Fruit fly (Drosophila melanogaster) whole organism, embryonic: Measurements from ENCODE around the gene fru.

Source experiments
- Ada2b ChIP-seq: fragments of 200-800 bp; sonication (Bioruptor generic); IDR thresholded peaks from 2 replicates; pipeline ENCODE4 v1.3.6; 2022; ENCODE audit warnings: missing biosample characterization, missing genetic modification characterization
- Aef1 ChIP-seq: fragments of 200-800 bp; sonication (Bioruptor generic); IDR thresholded peaks from 3 replicates; pipeline ENCODE4 v1.3.6; 2022; ENCODE audit warnings: missing biosample characterization, missing genetic modification characterization
- Awh ChIP-seq: fragments of 200-800 bp; sonication (Bioruptor generic); IDR thresholded peaks from 2 replicates; pipeline ENCODE4, ENCODE4 v1.3.6; 2022; ENCODE audit warnings: missing biosample characterization, missing genetic modification characterization
- BtbVII ChIP-seq: fragments of 200-800 bp; sonication (Bioruptor generic); optimal IDR thresholded peaks from 3 replicates; lab custom pipeline; 2017; ENCODE audit warnings: missing biosample characterization, mild to moderate bottlenecking, missing genetic modification characterization
- CG10147 ChIP-seq: fragments of 200-800 bp; sonication (Bioruptor generic); optimal IDR thresholded peaks from 2 replicates; lab custom pipeline; 2019; ENCODE audit warnings: missing biosample characterization, mild to moderate bottlenecking, missing genetic modification characterization, moderate library complexity
- CG10267 ChIP-seq: fragments of 200-800 bp; sonication (Bioruptor generic); optimal IDR thresholded peaks from 2 replicates; lab custom pipeline; 2018; ENCODE audit warnings: missing biosample characterization, mild to moderate bottlenecking, missing genetic modification characterization, moderate library complexity
- CG10565 ChIP-seq: fragments of 200-800 bp; sonication (Bioruptor generic); optimal IDR thresholded peaks from 3 replicates; lab custom pipeline; 2016; ENCODE audit warnings: missing biosample characterization, mild to moderate bottlenecking, missing genetic modification characterization
- CG11085 ChIP-seq: fragments of 200-800 bp; sonication (Bioruptor generic); IDR thresholded peaks from 2 replicates; pipeline ENCODE4 v1.3.6; 2022; ENCODE audit warnings: missing biosample characterization, missing genetic modification characterization
- CG11456 ChIP-seq: fragments of 200-800 bp; sonication (Bioruptor generic); IDR thresholded peaks from 3 replicates; pipeline ENCODE4 v1.3.6; 2022; ENCODE audit warnings: missing biosample characterization, missing genetic modification characterization
- CG11696 ChIP-seq: fragments of 200-800 bp; sonication (Bioruptor generic); IDR thresholded peaks from 2 replicates; pipeline ENCODE4 v1.3.6; 2022; ENCODE audit warnings: missing biosample characterization, missing genetic modification characterization
- CG11723 ChIP-seq: fragments of 200-800 bp; sonication (Bioruptor generic); optimal IDR thresholded peaks from 2 replicates; lab custom pipeline; 2017; ENCODE audit warnings: missing biosample characterization, mild to moderate bottlenecking, missing genetic modification characterization
- CG12744 ChIP-seq: fragments of 200-800 bp; sonication (Bioruptor generic); optimal IDR thresholded peaks from 2 replicates; lab custom pipeline; 2016; ENCODE audit warnings: missing biosample characterization, missing genetic modification characterization
- CG14441 ChIP-seq: fragments of 200-800 bp; sonication (Bioruptor generic); IDR thresholded peaks from 2 replicates; pipeline ENCODE4 v1.3.6; 2022; ENCODE audit warnings: missing biosample characterization, missing genetic modification characterization
- CG14965 ChIP-seq: fragments of 200-800 bp; sonication (Bioruptor generic); optimal IDR thresholded peaks from 2 replicates; lab custom pipeline; 2016; ENCODE audit warnings: missing biosample characterization, missing genetic modification characterization, borderline replicate concordance
- CG15514 ChIP-seq: fragments of 200-800 bp; sonication (Bioruptor generic); optimal IDR thresholded peaks from 3 replicates; lab custom pipeline; 2017; ENCODE audit warnings: missing biosample characterization, missing genetic modification characterization, mild to moderate bottlenecking, moderate library complexity, missing genetic modification reagents
- CG2120 ChIP-seq: fragments of 200-800 bp; sonication (Bioruptor generic); optimal IDR thresholded peaks from 3 replicates; lab custom pipeline; 2016; ENCODE audit warnings: missing biosample characterization, missing genetic modification characterization
- CG2678 ChIP-seq: fragments of 200-800 bp; sonication (Bioruptor generic); optimal IDR thresholded peaks from 3 replicates; lab custom pipeline; 2019; ENCODE audit warnings: missing biosample characterization, mild to moderate bottlenecking, missing genetic modification characterization, moderate library complexity
- CG31224 ChIP-seq: fragments of 200-800 bp; sonication (Bioruptor generic); IDR thresholded peaks from 2 replicates; pipeline ENCODE4 v1.3.6; 2022; ENCODE audit warnings: missing biosample characterization, missing genetic modification characterization
- CG33213 ChIP-seq: fragments of 200-800 bp; sonication (Bioruptor generic); optimal IDR thresholded peaks from 3 replicates; lab custom pipeline; 2016; ENCODE audit warnings: missing biosample characterization, missing genetic modification characterization
- CG3838 ChIP-seq: fragments of 200-800 bp; sonication (Bioruptor generic); optimal IDR thresholded peaks from 3 replicates; lab custom pipeline; 2016; ENCODE audit warnings: missing biosample characterization, missing genetic modification characterization
- CG4282 ChIP-seq: fragments of 200-800 bp; sonication (Bioruptor generic); optimal IDR thresholded peaks from 2 replicates; lab custom pipeline; 2016; ENCODE audit warnings: missing biosample characterization, missing genetic modification characterization
- CG6254 ChIP-seq: fragments of 200-800 bp; sonication (Bioruptor generic); optimal IDR thresholded peaks from 3 replicates; lab custom pipeline; 2017; ENCODE audit warnings: mild to moderate bottlenecking, missing biosample characterization, missing genetic modification reagents, missing genetic modification characterization
- CkIIα-i1 ChIP-seq: fragments of 200-800 bp; sonication (Bioruptor generic); IDR thresholded peaks from 2 replicates; pipeline ENCODE4 v1.3.6; 2022; ENCODE audit warnings: missing biosample characterization, missing genetic modification characterization
- Deaf1 ChIP-seq: fragments of 200-800 bp; optimal IDR thresholded peaks from 3 replicates; lab custom pipeline; 2019; ENCODE audit warnings: missing biosample characterization, mild to moderate bottlenecking, missing genetic modification characterization, moderate library complexity
- Drgx ChIP-seq: fragments of 200-800 bp; sonication (Bioruptor generic); IDR thresholded peaks from 2 replicates; pipeline ENCODE4 v1.3.6; 2022; ENCODE audit warnings: missing biosample characterization, missing genetic modification characterization
- Med ChIP-seq: fragments of 200-800 bp; sonication (Bioruptor generic); peaks from one replicate; lab custom pipeline; 2016; ENCODE audit warnings: missing biosample characterization, missing genetic modification characterization, mild to moderate bottlenecking, inconsistent platforms, moderate library complexity
- Nf-YB ChIP-seq: fragments of 200-800 bp; sonication (Bioruptor generic); optimal IDR thresholded peaks from 3 replicates; lab custom pipeline; 2019; ENCODE audit warnings: missing biosample characterization, mild to moderate bottlenecking, missing genetic modification characterization, moderate library complexity
- Pdp1 ChIP-seq, 2 experiments: fragments of 200-800 bp; sonication (Bioruptor generic); optimal IDR thresholded peaks; 3 replicates each; lab custom pipeline; 2016; ENCODE audit warnings: missing biosample characterization in 2 of 2, missing genetic modification characterization in 2 of 2, mild to moderate bottlenecking in 1 of 2, moderate library complexity in 1 of 2
- Trl ChIP-seq, 3 experiments: fragments of >200 bp in 2 of 3; fragments of 200-800 bp in 1 of 3; sonication (Bioruptor generic) in 1 of 3; optimal IDR thresholded peaks; 2 replicates in 1 of 3; 3 replicates in 2 of 3; lab custom pipeline; 2016 to 2017; ENCODE audit warnings: missing biosample characterization in 1 of 3, missing genetic modification characterization in 1 of 3
- Xrp1 ChIP-seq: fragments of 200-800 bp; sonication (Bioruptor generic); IDR thresholded peaks from 2 replicates; pipeline ENCODE4 v1.3.6; 2022; ENCODE audit warnings: missing biosample characterization, missing genetic modification characterization
- YL-1 ChIP-seq: fragments of 200-800 bp; sonication (Bioruptor generic); optimal IDR thresholded peaks from 3 replicates; lab custom pipeline; 2017; ENCODE audit warnings: missing biosample characterization, mild to moderate bottlenecking, missing genetic modification characterization
- croc ChIP-seq: fragments of 200-800 bp; sonication (Bioruptor generic); conservative IDR thresholded peaks from 3 replicates; pipeline ENCODE4 v1.3.6; 2022; ENCODE audit warnings: missing biosample characterization, missing genetic modification characterization
- esg ChIP-seq: fragments of 200-800 bp; sonication (Bioruptor generic); conservative IDR thresholded peaks from 2 replicates; pipeline ENCODE4 v1.3.6; 2022; ENCODE audit warnings: missing biosample characterization, missing genetic modification characterization
- fd102C ChIP-seq: fragments of 200-800 bp; sonication (Bioruptor generic); optimal IDR thresholded peaks from 2 replicates; lab custom pipeline; 2018; ENCODE audit warnings: missing biosample characterization, mild to moderate bottlenecking, missing genetic modification characterization, moderate library complexity
- fd96Cb ChIP-seq: fragments of 200-800 bp; sonication (Bioruptor generic); optimal IDR thresholded peaks from 2 replicates; lab custom pipeline; 2018; ENCODE audit warnings: missing biosample characterization, mild to moderate bottlenecking, missing genetic modification characterization, moderate library complexity
- gcm ChIP-seq: fragments of 200-800 bp; sonication (Bioruptor generic); optimal IDR thresholded peaks from 2 replicates; lab custom pipeline; 2019; ENCODE audit warnings: missing biosample characterization, mild to moderate bottlenecking, missing genetic modification characterization, moderate library complexity
- inv ChIP-seq: fragments of 200-800 bp; sonication (Bioruptor generic); IDR thresholded peaks from 2 replicates; pipeline ENCODE4 v1.3.6; 2022; ENCODE audit warnings: missing biosample characterization, missing genetic modification characterization; ENCODE audit not compliant: partially characterized antibody
- jing ChIP-seq: fragments of 200-800 bp; sonication (Bioruptor generic); optimal IDR thresholded peaks from 2 replicates; lab custom pipeline; 2018; ENCODE audit warnings: missing biosample characterization, mild to moderate bottlenecking, missing genetic modification characterization
- lab ChIP-seq: fragments of 200-800 bp; sonication (Bioruptor generic); optimal IDR thresholded peaks from 3 replicates; lab custom pipeline; 2017; ENCODE audit warnings: missing biosample characterization, missing genetic modification characterization, mild to moderate bottlenecking, moderate library complexity, missing genetic modification reagents
- phol ChIP-seq: fragments of 200-800 bp; sonication (Bioruptor generic); optimal IDR thresholded peaks from 3 replicates; lab custom pipeline; 2018; ENCODE audit warnings: missing biosample characterization, mild to moderate bottlenecking, missing genetic modification characterization, moderate library complexity
- prd ChIP-seq, 3 experiments: fragments of >200 bp in 2 of 3; fragments of 200-800 bp in 1 of 3; sonication (Bioruptor generic) in 1 of 3; optimal IDR thresholded peaks in 2 of 3; IDR thresholded peaks in 1 of 3; 2 replicates in 2 of 3; 3 replicates in 1 of 3; pipeline versions ENCODE4 v1.3.6 to Lab custom; 2017 to 2022; ENCODE audit warnings: missing biosample characterization in 1 of 3, missing genetic modification characterization in 1 of 3
- sc ChIP-seq, 3 experiments: fragments of >200 bp in 2 of 3; fragments of 200-800 bp in 1 of 3; sonication (Bioruptor generic) in 1 of 3; optimal IDR thresholded peaks; 2 replicates in 2 of 3; 3 replicates in 1 of 3; lab custom pipeline; 2017; ENCODE audit warnings: mild to moderate bottlenecking in 1 of 3, missing biosample characterization in 1 of 3, missing genetic modification characterization in 1 of 3, missing genetic modification reagents in 1 of 3
- slou ChIP-seq: fragments of 200-800 bp; sonication (Bioruptor generic); optimal IDR thresholded peaks from 3 replicates; lab custom pipeline; 2016; ENCODE audit warnings: missing biosample characterization, missing genetic modification characterization
- slp2 ChIP-seq: fragments of 200-800 bp; sonication (Bioruptor generic); optimal IDR thresholded peaks from 2 replicates; lab custom pipeline; 2016; ENCODE audit warnings: missing biosample characterization, missing genetic modification characterization
- sug ChIP-seq: fragments of 200-800 bp; optimal IDR thresholded peaks from 2 replicates; lab custom pipeline; 2019; ENCODE audit warnings: missing biosample characterization, mild to moderate bottlenecking, missing genetic modification characterization, moderate library complexity
- tio ChIP-seq: fragments of 200-800 bp; sonication (Bioruptor generic); optimal IDR thresholded peaks from 2 replicates; lab custom pipeline; 2017; ENCODE audit warnings: missing biosample characterization, missing genetic modification characterization, inconsistent platforms
- trh ChIP-seq: fragments of 200-800 bp; sonication (Bioruptor generic); optimal IDR thresholded peaks from 2 replicates; lab custom pipeline; 2016; ENCODE audit warnings: missing biosample characterization, missing genetic modification characterization
- twi ChIP-seq: fragments of 200-800 bp; optimal IDR thresholded peaks from 2 replicates; lab custom pipeline; 2019; ENCODE audit warnings: missing biosample characterization, mild to moderate bottlenecking, missing genetic modification characterization, moderate library complexity
- zf30C ChIP-seq: fragments of 200-800 bp; sonication (Bioruptor generic); optimal IDR thresholded peaks from 3 replicates; lab custom pipeline; 2018; ENCODE audit warnings: missing biosample characterization, mild to moderate bottlenecking, missing genetic modification characterization

Gene fru

dm6 chr3R:18404713-18405112 is 140.7 kb downstream of the fru start, which contains the start of gene CG7685 (continued):
- TF ChIP-seq jing (GFP tag; lab: Kevin White, UChicago) = no peak
- TF ChIP-seq CG14441 (GFP tag; lab: Robert Waterston, UW) = peak; percentile 47
- peak; percentile 79 for TF ChIP-seq CG33213
- no peak for TF ChIP-seq CG31224 (GFP tag; lab: Robert Waterston, UW)
- peak; percentile 65 for TF ChIP-seq sug (tag; lab: Kevin White, UChicago)
- no peak for TF ChIP-seq prd (optimal IDR thresholded peaks at IDR 0.05; lab: Kevin White, UChicago)
- TF ChIP-seq prd (GFP tag; IDR thresholded peaks at IDR 0.05; lab: Robert Waterston, UW) = peak; percentile 50; the same call in 2 of the 3 replicates
- peak; percentile 95 for TF ChIP-seq CG10267 (tag; lab: Kevin White, UChicago)
- peak; percentile 72; the same call in 2 of the 3 replicates for TF ChIP-seq CG11456 (GFP tag; lab: Robert Waterston, UW)
- no peak for TF ChIP-seq tio (GFP tag; lab: Kevin White, UChicago)
- no peak for TF ChIP-seq esg (GFP tag; lab: Robert Waterston, UW)
- peak; percentile 60 for TF ChIP-seq CG12744 (GFP tag; lab: Kevin White, UChicago)
- no peak for TF ChIP-seq CG14965 (GFP tag; lab: Kevin White, UChicago)
- peak; percentile 84 for TF ChIP-seq Aef1 (GFP tag; lab: Robert Waterston, UW)
- TF ChIP-seq CG11696 = no peak
- no peak for TF ChIP-seq slou (GFP tag; lab: Kevin White, UChicago)
- peak; percentile 32 for TF ChIP-seq Deaf1
- peak; percentile 80 for TF ChIP-seq lab (GFP tag; lab: Kevin White, UChicago)
- TF ChIP-seq CG2120 (GFP tag; lab: Kevin White, UChicago) = peak; percentile 85
- TF ChIP-seq slp2 (GFP tag; lab: Kevin White, UChicago) = peak; percentile 14
- TF ChIP-seq Ada2b (GFP tag; lab: Robert Waterston, UW) = no peak; the same call in 1 of the 2 replicates
- peak; percentile 54 for TF ChIP-seq CG10147 (GFP tag; lab: Kevin White, UChicago)
- no peak for TF ChIP-seq CG11085 (GFP tag; lab: Robert Waterston, UW)
- TF ChIP-seq twi (tag; lab: Kevin White, UChicago) = peak; percentile 30
- no peak for TF ChIP-seq CG11723 (GFP tag; lab: Kevin White, UChicago)
- TF ChIP-seq CkIIα-i1 (GFP tag; lab: Robert Waterston, UW) = no peak
- TF ChIP-seq gcm (GFP tag; lab: Kevin White, UChicago) = peak; percentile 44
- TF ChIP-seq CG10565 (GFP tag; lab: Kevin White, UChicago) = no peak
- TF ChIP-seq zf30C (GFP tag; lab: Kevin White, UChicago) = peak; percentile 63
- TF ChIP-seq YL-1 (GFP tag; lab: Kevin White, UChicago) = peak; percentile 84
- TF ChIP-seq fd102C = no peak
- TF ChIP-seq Pdp1 (GFP tag; optimal IDR thresholded peaks at IDR 0.05; lab: Kevin White, UChicago) = peak; percentile 54 to 68
- TF ChIP-seq sc (optimal IDR thresholded peaks at IDR 0.05; lab: Kevin White, UChicago) = no peak
- no peak for TF ChIP-seq sc (GFP tag; optimal IDR thresholded peaks at IDR 0.05; lab: Kevin White, UChicago)
- TF ChIP-seq Nf-YB = peak; percentile 28
- no peak for TF ChIP-seq croc (GFP tag; lab: Robert Waterston, UW)
- TF ChIP-seq BtbVII (GFP tag; lab: Kevin White, UChicago) = peak; percentile 31
- TF ChIP-seq CG6254 = no peak
- no peak for TF ChIP-seq trh (GFP tag; lab: Kevin White, UChicago)
- TF ChIP-seq CG3838 = peak; percentile 18
- no peak for TF ChIP-seq inv (GFP tag; lab: Robert Waterston, UW)
- peak; percentile 97 for TF ChIP-seq Med (GFP tag; lab: Kevin White, UChicago)
- peak; percentile 68 for TF ChIP-seq CG2678 (tag; lab: Kevin White, UChicago)
- no peak for TF ChIP-seq Trl (optimal IDR thresholded peaks at IDR 0.05; lab: Kevin White, UChicago)
- peak; percentile 72 for TF ChIP-seq Trl (GFP tag; optimal IDR thresholded peaks at IDR 0.05; lab: Kevin White, UChicago)
- peak; percentile 71 for TF ChIP-seq Xrp1 (GFP tag; lab: Robert Waterston, UW)
- TF ChIP-seq fd96Cb (tag; lab: Kevin White, UChicago) = peak; percentile 27
- no peak for TF ChIP-seq CG4282
- TF ChIP-seq phol (tag; lab: Kevin White, UChicago) = peak; percentile 50
- TF ChIP-seq Awh (GFP tag; lab: Robert Waterston, UW) = 0 out of 2 replicates have a peak, but pooled peaks have one; percentile 23
- TF ChIP-seq CG15514 (GFP tag; lab: Kevin White, UChicago) = peak; percentile 81
- no peak for TF ChIP-seq Drgx (GFP tag; lab: Robert Waterston, UW)
